Fruit fly (Drosophila melanogaster) whole organism, embryonic: ENCODE data around the gene Dis3l2.

ENCODE experiments used
- B-H1 ChIP-seq: fragments of 200-800 bp; sonication (Bioruptor generic); IDR thresholded peaks from 3 replicates; pipeline ENCODE4 v1.3.6; 2022; ENCODE audit warnings: missing biosample characterization, missing genetic modification characterization
- BtbVII ChIP-seq: fragments of 200-800 bp; sonication (Bioruptor generic); optimal IDR thresholded peaks from 3 replicates; lab custom pipeline; 2017; ENCODE audit warnings: missing biosample characterization, mild to moderate bottlenecking, missing genetic modification characterization
- CG10431 ChIP-seq: fragments of 200-800 bp; sonication (Bioruptor generic); optimal IDR thresholded peaks from 3 replicates; lab custom pipeline; 2018; ENCODE audit warnings: missing biosample characterization, mild to moderate bottlenecking, missing genetic modification characterization
- CG10543 ChIP-seq: fragments of 200-800 bp; sonication (Bioruptor generic); optimal IDR thresholded peaks from 3 replicates; lab custom pipeline; 2017; ENCODE audit warnings: missing biosample characterization, mild to moderate bottlenecking, missing genetic modification characterization, moderate library complexity
- CG14860 ChIP-seq: fragments of 200-800 bp; sonication (Bioruptor generic); IDR thresholded peaks from 3 replicates; pipeline ENCODE4 v1.3.6; 2022; ENCODE audit warnings: missing biosample characterization, missing genetic modification characterization; ENCODE audit not compliant: partially characterized antibody
- CG15011 ChIP-seq: fragments of 200-800 bp; sonication (Bioruptor generic); optimal IDR thresholded peaks from 3 replicates; lab custom pipeline; 2018; ENCODE audit warnings: missing biosample characterization, mild to moderate bottlenecking, missing genetic modification characterization
- CG15514 ChIP-seq: fragments of 200-800 bp; sonication (Bioruptor generic); optimal IDR thresholded peaks from 3 replicates; lab custom pipeline; 2017; ENCODE audit warnings: missing biosample characterization, missing genetic modification characterization, mild to moderate bottlenecking, moderate library complexity, missing genetic modification reagents
- CG15601 ChIP-seq: fragments of 200-800 bp; sonication (Bioruptor generic); optimal IDR thresholded peaks from 3 replicates; lab custom pipeline; 2019; ENCODE audit warnings: missing biosample characterization, mild to moderate bottlenecking, missing genetic modification characterization, moderate library complexity
- CG1603 ChIP-seq: fragments of 200-800 bp; sonication (Bioruptor generic); optimal IDR thresholded peaks from 2 replicates; lab custom pipeline; 2019; ENCODE audit warnings: missing biosample characterization, mild to moderate bottlenecking, missing genetic modification characterization, moderate library complexity
- CG16815 ChIP-seq: fragments of 200-800 bp; sonication (Bioruptor generic); optimal IDR thresholded peaks from 3 replicates; lab custom pipeline; 2017; ENCODE audit warnings: missing biosample characterization, mild to moderate bottlenecking, missing genetic modification characterization
- CG18599 ChIP-seq: fragments of 200-800 bp; sonication (Bioruptor generic); optimal IDR thresholded peaks from 3 replicates; lab custom pipeline; 2017; ENCODE audit warnings: missing biosample characterization, missing genetic modification characterization, mild to moderate bottlenecking, moderate library complexity, missing genetic modification reagents
- CG18619 ChIP-seq: fragments of 200-800 bp; sonication (Bioruptor generic); optimal IDR thresholded peaks from 3 replicates; lab custom pipeline; 2017; ENCODE audit warnings: missing biosample characterization, mild to moderate bottlenecking, missing genetic modification characterization
- CG2199 ChIP-seq: fragments of 200-800 bp; sonication (Bioruptor generic); IDR thresholded peaks from 3 replicates; pipeline ENCODE4 v1.3.6; 2022; ENCODE audit warnings: missing biosample characterization, missing genetic modification characterization
- CG2889 ChIP-seq: fragments of 200-800 bp; sonication (Bioruptor generic); IDR thresholded peaks from 3 replicates; pipeline ENCODE4 v1.3.6; 2022; ENCODE audit warnings: missing biosample characterization, missing genetic modification characterization
- CG33557 ChIP-seq: fragments of 200-800 bp; sonication (Bioruptor generic); optimal IDR thresholded peaks from 2 replicates; lab custom pipeline; 2019; ENCODE audit warnings: missing biosample characterization, mild to moderate bottlenecking, missing genetic modification characterization, moderate library complexity
- CG3407 ChIP-seq: fragments of 200-800 bp; sonication (Bioruptor generic); optimal IDR thresholded peaks from 2 replicates; lab custom pipeline; 2018; ENCODE audit warnings: missing biosample characterization, mild to moderate bottlenecking, missing genetic modification characterization
- CG3726 ChIP-seq: fragments of 200-800 bp; sonication (Bioruptor generic); IDR thresholded peaks from 3 replicates; pipeline ENCODE4, ENCODE4 v1.3.6; 2022; ENCODE audit warnings: missing biosample characterization, missing genetic modification characterization
- CG3847 ChIP-seq: fragments of 200-800 bp; sonication (Bioruptor generic); IDR thresholded peaks from 2 replicates; pipeline ENCODE4 v1.3.6; 2022; ENCODE audit warnings: missing biosample characterization, missing genetic modification characterization
- CG5245 ChIP-seq: fragments of 200-800 bp; sonication (Bioruptor generic); optimal IDR thresholded peaks from 3 replicates; lab custom pipeline; 2016; ENCODE audit warnings: missing biosample characterization, missing genetic modification characterization
- CG8089 ChIP-seq: fragments of 200-800 bp; sonication (Bioruptor generic); optimal IDR thresholded peaks from 3 replicates; lab custom pipeline; 2016; ENCODE audit warnings: missing biosample characterization, missing genetic modification characterization
- CG8359 ChIP-seq: fragments of 200-800 bp; sonication (Bioruptor generic); optimal IDR thresholded peaks from 2 replicates; lab custom pipeline; 2017; ENCODE audit warnings: missing biosample characterization, mild to moderate bottlenecking, missing genetic modification characterization, borderline replicate concordance
- CG9437 ChIP-seq: fragments of 200-800 bp; sonication (Bioruptor generic); optimal IDR thresholded peaks from 2 replicates; lab custom pipeline; 2018; ENCODE audit warnings: missing biosample characterization, mild to moderate bottlenecking, missing genetic modification characterization
- CrebB ChIP-seq: fragments of 200-800 bp; sonication (Bioruptor generic); optimal IDR thresholded peaks from 3 replicates; lab custom pipeline; 2018; ENCODE audit warnings: missing biosample characterization, mild to moderate bottlenecking, missing genetic modification characterization
- Dll ChIP-seq: fragments of 200-800 bp; sonication (Bioruptor generic); IDR thresholded peaks from 4 replicates; pipeline ENCODE4 v1.3.6; 2022; ENCODE audit warnings: missing biosample characterization, missing genetic modification characterization; ENCODE audit not compliant: partially characterized antibody
- HLHmδ ChIP-seq: fragments of 200-800 bp; sonication (Bioruptor generic); optimal IDR thresholded peaks from 2 replicates; lab custom pipeline; 2018; ENCODE audit warnings: missing biosample characterization, mild to moderate bottlenecking, missing genetic modification characterization, moderate library complexity
- Hmx ChIP-seq: fragments of 200-800 bp; sonication (Bioruptor generic); optimal IDR thresholded peaks from 2 replicates; lab custom pipeline; 2016; ENCODE audit warnings: missing biosample characterization, missing genetic modification characterization
- Jarid2 ChIP-seq: fragments of 200-800 bp; sonication (Bioruptor generic); optimal IDR thresholded peaks from 3 replicates; lab custom pipeline; 2017; ENCODE audit warnings: mild to moderate bottlenecking, missing biosample characterization, missing genetic modification reagents, missing genetic modification characterization
- Lpt ChIP-seq: fragments of >200 bp; optimal IDR thresholded peaks from 2 replicates; lab custom pipeline; 2018; ENCODE audit warnings: missing biosample characterization, missing genetic modification characterization
- NC2β ChIP-seq: fragments of 200-800 bp; sonication (Bioruptor generic); optimal IDR thresholded peaks from 2 replicates; lab custom pipeline; 2016; ENCODE audit warnings: missing biosample characterization, missing genetic modification characterization
- Sox102F ChIP-seq: fragments of 200-800 bp; sonication (Bioruptor generic); optimal IDR thresholded peaks from 2 replicates; lab custom pipeline; 2018; ENCODE audit warnings: missing biosample characterization, mild to moderate bottlenecking, missing genetic modification characterization, moderate library complexity
- Trl ChIP-seq, 3 experiments: fragments of >200 bp in 2 of 3; fragments of 200-800 bp in 1 of 3; sonication (Bioruptor generic) in 1 of 3; optimal IDR thresholded peaks; 2 replicates in 1 of 3; 3 replicates in 2 of 3; lab custom pipeline; 2016 to 2017; ENCODE audit warnings: missing biosample characterization in 1 of 3, missing genetic modification characterization in 1 of 3
- aop ChIP-seq: fragments of 200-800 bp; sonication (Bioruptor generic); IDR thresholded peaks from 2 replicates; pipeline ENCODE4 v1.3.6; 2022; ENCODE audit warnings: missing biosample characterization, missing genetic modification characterization
- chinmo ChIP-seq: fragments of 200-800 bp; sonication (Bioruptor generic); IDR thresholded peaks from 4 replicates; pipeline ENCODE4 v1.3.6; 2022; ENCODE audit warnings: missing biosample characterization, missing genetic modification characterization; ENCODE audit not compliant: partially characterized antibody
- dan ChIP-seq: fragments of 200-800 bp; sonication (Bioruptor generic); IDR thresholded peaks from 2 replicates; pipeline ENCODE4 v1.3.6; 2022; ENCODE audit warnings: missing biosample characterization, missing genetic modification characterization
- gem ChIP-seq: fragments of 200-800 bp; sonication (Bioruptor generic); optimal IDR thresholded peaks from 2 replicates; lab custom pipeline; 2019; ENCODE audit warnings: missing biosample characterization, mild to moderate bottlenecking, missing genetic modification characterization, moderate library complexity
- hth ChIP-seq: fragments of >200 bp; optimal IDR thresholded peaks from 2 replicates; lab custom pipeline; 2017; ENCODE audit warnings: inconsistent platforms
- klu ChIP-seq: fragments of 200-800 bp; sonication (Bioruptor generic); IDR thresholded peaks from 2 replicates; pipeline ENCODE4 v1.3.6; 2022; ENCODE audit warnings: missing biosample characterization, missing genetic modification characterization
- mld ChIP-seq: fragments of 200-800 bp; sonication (Bioruptor generic); IDR thresholded peaks from 3 replicates; pipeline ENCODE4 v1.3.6; 2022; ENCODE audit warnings: missing biosample characterization, missing genetic modification characterization; ENCODE audit not compliant: partially characterized antibody
- nerfin-2 ChIP-seq: fragments of 200-800 bp; sonication (Bioruptor generic); IDR thresholded peaks from 2 replicates; pipeline ENCODE4 v1.3.6; 2022; ENCODE audit warnings: missing biosample characterization, missing genetic modification characterization; ENCODE audit not compliant: partially characterized antibody
- oc ChIP-seq: fragments of 200-800 bp; sonication (Bioruptor generic); optimal IDR thresholded peaks from 2 replicates; lab custom pipeline; 2018; ENCODE audit warnings: missing biosample characterization, mild to moderate bottlenecking, missing genetic modification characterization, moderate library complexity
- p53 ChIP-seq: fragments of 200-800 bp; sonication (Bioruptor generic); optimal IDR thresholded peaks from 2 replicates; lab custom pipeline; 2016; ENCODE audit warnings: missing biosample characterization, missing genetic modification characterization
- schlank ChIP-seq: fragments of 200-800 bp; sonication (Bioruptor generic); optimal IDR thresholded peaks from 2 replicates; lab custom pipeline; 2018; ENCODE audit warnings: missing biosample characterization, mild to moderate bottlenecking, missing genetic modification characterization
- slou ChIP-seq: fragments of 200-800 bp; sonication (Bioruptor generic); optimal IDR thresholded peaks from 3 replicates; lab custom pipeline; 2016; ENCODE audit warnings: missing biosample characterization, missing genetic modification characterization
- sna ChIP-seq: fragments of 200-800 bp; sonication (Bioruptor generic); IDR thresholded peaks from 2 replicates; pipeline ENCODE4 v1.3.6; 2022; ENCODE audit warnings: missing biosample characterization, missing genetic modification characterization; ENCODE audit not compliant: partially characterized antibody
- toy ChIP-seq: fragments of 200-800 bp; sonication (Bioruptor generic); IDR thresholded peaks from 2 replicates; pipeline ENCODE4 v1.3.6; 2022; ENCODE audit warnings: missing biosample characterization, missing genetic modification characterization
- usp ChIP-seq: fragments of >200 bp; optimal IDR thresholded peaks from 2 replicates; lab custom pipeline; 2017; ENCODE audit warnings: missing biosample characterization, missing genetic modification characterization
- zen2 ChIP-seq: fragments of 200-800 bp; sonication (Bioruptor generic); IDR thresholded peaks from 3 replicates; pipeline ENCODE4 v1.3.6; 2022; ENCODE audit warnings: missing biosample characterization, missing genetic modification characterization; ENCODE audit not compliant: partially characterized antibody
- zf30C ChIP-seq: fragments of 200-800 bp; sonication (Bioruptor generic); optimal IDR thresholded peaks from 3 replicates; lab custom pipeline; 2018; ENCODE audit warnings: missing biosample characterization, mild to moderate bottlenecking, missing genetic modification characterization

The Dis3l2 gene

DNA sequence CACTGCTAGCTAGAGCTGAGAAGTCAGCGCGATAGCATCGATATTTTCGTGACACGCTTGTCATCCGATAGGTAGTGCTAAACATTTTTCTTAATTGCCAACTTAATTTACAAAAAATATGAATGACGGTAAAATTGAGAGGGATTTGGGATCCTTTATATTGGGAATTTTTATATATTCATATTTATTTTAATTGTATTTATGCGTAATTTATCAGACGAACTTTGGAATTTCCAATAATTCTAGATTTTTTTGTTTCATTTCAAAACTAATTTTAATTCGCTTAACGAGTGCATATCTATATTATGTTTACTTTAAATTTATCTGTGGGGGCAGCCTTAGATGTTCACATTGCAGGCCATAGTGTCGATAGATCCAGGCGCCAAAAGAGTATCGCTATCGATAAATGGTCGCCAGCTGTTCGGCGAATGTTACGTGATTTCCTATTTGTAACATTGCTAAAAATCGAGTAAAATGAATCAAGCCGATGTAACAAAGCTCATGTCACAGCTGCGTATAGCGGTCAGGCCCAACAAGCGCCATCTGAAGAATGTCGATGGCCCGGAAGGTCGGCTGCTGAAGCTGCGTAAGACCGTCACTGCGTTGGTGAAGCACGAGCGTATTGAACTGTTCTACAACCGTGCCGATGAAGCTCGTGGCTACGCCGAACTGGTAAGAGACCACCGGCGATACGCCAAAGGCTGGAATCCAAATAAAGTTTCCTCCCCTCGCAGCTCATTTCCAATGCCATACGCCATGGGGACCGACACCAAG is 52.1 kb downstream of the Dis3l2 start, which contains the start of the genes Tudor-SN and mRpL17 (continued):
- peak; percentile 59 for TF ChIP-seq CG3847 (GFP tag; lab: Robert Waterston, UW)
- TF ChIP-seq sna (GFP tag; lab: Robert Waterston, UW) = peak; percentile 90
- TF ChIP-seq CrebB (tag; lab: Kevin White, UChicago) = no peak
- TF ChIP-seq Trl (optimal IDR thresholded peaks at IDR 0.05; lab: Kevin White, UChicago) = no peak
- TF ChIP-seq Trl (GFP tag; optimal IDR thresholded peaks at IDR 0.05; lab: Kevin White, UChicago) = peak; percentile 14
- no peak for TF ChIP-seq oc (tag; lab: Kevin White, UChicago)
- TF ChIP-seq HLHmδ (GFP tag; lab: Kevin White, UChicago) = no peak
- TF ChIP-seq CG2199 = no peak
- TF ChIP-seq p53 (GFP tag; lab: Kevin White, UChicago) = no peak
- TF ChIP-seq CG33557 (GFP tag; lab: Kevin White, UChicago) = peak; percentile 43
- TF ChIP-seq zen2 = peak; percentile 96
- no peak for TF ChIP-seq Lpt (GFP tag; lab: Kevin White, UChicago)
- no peak for TF ChIP-seq CG10543 (GFP tag; lab: Kevin White, UChicago)
- peak; percentile 8 for TF ChIP-seq CG16815 (GFP tag; lab: Kevin White, UChicago)
- peak; percentile 72 for TF ChIP-seq CG15514 (GFP tag; lab: Kevin White, UChicago)
- no peak for TF ChIP-seq CG15011 (GFP tag; lab: Kevin White, UChicago)
- TF ChIP-seq gem = peak; percentile 69
- peak; percentile 97 for TF ChIP-seq CG9437 (GFP tag; lab: Kevin White, UChicago)
- TF ChIP-seq BtbVII (GFP tag; lab: Kevin White, UChicago) = peak; percentile 14
- TF ChIP-seq hth = no peak
- peak; percentile 38; the same call in 1 of the 2 replicates for TF ChIP-seq klu (GFP tag; lab: Robert Waterston, UW)
- TF ChIP-seq CG18599 (GFP tag; lab: Kevin White, UChicago) = peak; percentile 44
- TF ChIP-seq CG2889 = no peak
- TF ChIP-seq Dll (GFP tag; lab: Robert Waterston, UW) = peak; percentile 96
- peak; percentile 92; the same call in 2 of the 4 replicates for TF ChIP-seq chinmo (GFP tag; lab: Robert Waterston, UW)
- TF ChIP-seq aop (GFP tag; lab: Robert Waterston, UW) = no peak
- no peak for TF ChIP-seq dan (GFP tag; lab: Robert Waterston, UW)
- peak; percentile 93 for TF ChIP-seq nerfin-2 (GFP tag; lab: Robert Waterston, UW)
- TF ChIP-seq Jarid2 (GFP tag; lab: Kevin White, UChicago) = no peak
- TF ChIP-seq schlank = no peak
- TF ChIP-seq CG8089 (GFP tag; lab: Kevin White, UChicago) = no peak
- TF ChIP-seq B-H1 = no peak
- TF ChIP-seq mld (GFP tag; lab: Robert Waterston, UW) = peak; percentile 95
- TF ChIP-seq CG18619 (GFP tag; lab: Kevin White, UChicago) = peak; percentile 23
- no peak for TF ChIP-seq toy (GFP tag; lab: Robert Waterston, UW)
- no peak for TF ChIP-seq zf30C (GFP tag; lab: Kevin White, UChicago)
- TF ChIP-seq CG8359 (GFP tag; lab: Kevin White, UChicago) = no peak
- no peak for TF ChIP-seq CG5245 (GFP tag; lab: Kevin White, UChicago)
- TF ChIP-seq Hmx (GFP tag; lab: Kevin White, UChicago) = no peak
- TF ChIP-seq usp (GFP tag; lab: Kevin White, UChicago) = no peak
- TF ChIP-seq NC2β (GFP tag; lab: Kevin White, UChicago) = peak; percentile 6
- peak; percentile 34 for TF ChIP-seq CG1603
- no peak for TF ChIP-seq Sox102F (GFP tag; lab: Kevin White, UChicago)
- peak; percentile 97 for TF ChIP-seq CG14860 (GFP tag; lab: Robert Waterston, UW)
- TF ChIP-seq CG15601 = peak; percentile 25
- TF ChIP-seq CG3407 (GFP tag; lab: Kevin White, UChicago) = no peak
- TF ChIP-seq CG10431 (GFP tag; lab: Kevin White, UChicago) = peak; percentile 54
- no peak for TF ChIP-seq CG3726
- peak; percentile 9 for TF ChIP-seq slou
